Fruit fly (Drosophila melanogaster) whole organism, pupa: ENCODE data around the gene RluA-1.

Source experiments
- CG14655 ChIP-seq: fragments of 200-800 bp; sonication (Bioruptor generic); optimal IDR thresholded peaks from 3 replicates; lab custom pipeline; 2017; ENCODE audit warnings: mild to moderate bottlenecking, missing biosample characterization, missing genetic modification reagents, missing genetic modification characterization
- CG15710 ChIP-seq: fragments of 200-800 bp; sonication (Bioruptor generic); optimal IDR thresholded peaks from 2 replicates; lab custom pipeline; 2018; ENCODE audit warnings: missing biosample characterization, mild to moderate bottlenecking, missing genetic modification characterization, moderate library complexity
- CG17806 ChIP-seq: fragments of 200-800 bp; sonication (Bioruptor generic); optimal IDR thresholded peaks from 2 replicates; lab custom pipeline; 2018; ENCODE audit warnings: missing biosample characterization, mild to moderate bottlenecking, missing genetic modification characterization, moderate library complexity
- CG32121 ChIP-seq: fragments of 200-800 bp; sonication (Bioruptor generic); IDR thresholded peaks from 2 replicates; pipeline ENCODE4 v1.3.6; 2022; ENCODE audit warnings: missing biosample characterization, missing genetic modification characterization
- CG8301 ChIP-seq: fragments of 200-800 bp; sonication (Bioruptor generic); optimal IDR thresholded peaks from 2 replicates; lab custom pipeline; 2018; ENCODE audit warnings: missing biosample characterization, mild to moderate bottlenecking, missing genetic modification characterization
- CG9948 ChIP-seq: fragments of 200-800 bp; sonication (Bioruptor generic); optimal IDR thresholded peaks from 2 replicates; lab custom pipeline; 2018; ENCODE audit warnings: missing biosample characterization, mild to moderate bottlenecking, missing genetic modification characterization, moderate library complexity
- EcR ChIP-seq: fragments of 200-800 bp; sonication (Bioruptor generic); optimal IDR thresholded peaks from 3 replicates; lab custom pipeline; 2019; ENCODE audit warnings: missing biosample characterization, missing genetic modification characterization, mild to moderate bottlenecking, moderate library complexity, missing genetic modification reagents
- Snoo ChIP-seq: fragments of 200-800 bp; sonication (Bioruptor generic); optimal IDR thresholded peaks from 3 replicates; lab custom pipeline; 2017; ENCODE audit warnings: missing biosample characterization, mild to moderate bottlenecking, missing genetic modification characterization, inconsistent platforms
- fd96Ca ChIP-seq: fragments of 200-800 bp; sonication (Bioruptor generic); IDR thresholded peaks from 3 replicates; pipeline ENCODE4 v1.3.6; 2022; ENCODE audit warnings: missing biosample characterization, missing genetic modification characterization
- gl ChIP-seq: fragments of 200-800 bp; sonication (Bioruptor generic); optimal IDR thresholded peaks from 2 replicates; lab custom pipeline; 2018; ENCODE audit warnings: missing biosample characterization, mild to moderate bottlenecking, missing genetic modification characterization
- rn ChIP-seq: fragments of 200-800 bp; sonication (Bioruptor generic); IDR thresholded peaks from 2 replicates; pipeline ENCODE4 v1.3.6; 2022; ENCODE audit warnings: missing biosample characterization, missing genetic modification characterization

DNA sequence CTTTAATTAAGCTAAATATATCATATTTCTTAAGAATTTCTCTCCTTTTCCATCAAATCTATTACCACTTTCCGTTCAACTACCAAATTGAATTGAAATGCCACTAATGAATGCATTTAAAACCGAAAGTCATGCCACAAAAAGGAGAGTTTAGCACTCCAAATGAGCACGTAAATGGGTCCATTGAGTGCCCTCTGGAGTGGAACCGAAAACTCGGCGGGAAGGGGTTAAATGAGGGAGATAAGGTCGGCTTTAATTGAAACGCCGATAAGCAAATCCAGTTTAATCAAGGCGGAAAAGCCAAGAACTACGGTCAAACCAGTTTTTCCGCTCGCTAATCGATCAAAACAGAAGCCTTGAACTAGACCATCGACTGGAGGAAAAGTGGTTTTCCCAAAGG is 31.2 kb upstream of the RluA-1 start:
- TF ChIP-seq gl (no peak), Snoo (tag; lab: Kevin White, UChicago) (no peak), CG14655 (GFP tag; lab: Kevin White, UChicago) (no peak), CG32121 (no peak), EcR (GFP tag; lab: Kevin White, UChicago) (no peak), CG8301 (tag; lab: Kevin White, UChicago) (no peak), fd96Ca (GFP tag; lab: Robert Waterston, UW) (no peak), CG9948 (tag; lab: Kevin White, UChicago) (no peak), rn (GFP tag; lab: Robert Waterston, UW) (no peak), CG15710 (no peak), CG17806 (tag; lab: Kevin White, UChicago) (no peak)
